Worm (Caenorhabditis elegans) whole organism, L4/young adult: ENCODE data around the gene msd-4.

ENCODE experiments used
- dao-5 ChIP-seq: sonication (generic microtip); optimal IDR thresholded peaks from 2 replicates; lab custom pipeline; 2016; ENCODE audit warnings: missing genotype, missing genetic modification characterization, moderate library complexity, missing compliant biosample characterization
- him-1 ChIP-seq: sonication (generic microtip); optimal IDR thresholded peaks from 2 replicates; lab custom pipeline; 2016; ENCODE audit warnings: missing genotype, missing genetic modification reagents, missing genetic modification characterization, missing compliant biosample characterization

DNA sequence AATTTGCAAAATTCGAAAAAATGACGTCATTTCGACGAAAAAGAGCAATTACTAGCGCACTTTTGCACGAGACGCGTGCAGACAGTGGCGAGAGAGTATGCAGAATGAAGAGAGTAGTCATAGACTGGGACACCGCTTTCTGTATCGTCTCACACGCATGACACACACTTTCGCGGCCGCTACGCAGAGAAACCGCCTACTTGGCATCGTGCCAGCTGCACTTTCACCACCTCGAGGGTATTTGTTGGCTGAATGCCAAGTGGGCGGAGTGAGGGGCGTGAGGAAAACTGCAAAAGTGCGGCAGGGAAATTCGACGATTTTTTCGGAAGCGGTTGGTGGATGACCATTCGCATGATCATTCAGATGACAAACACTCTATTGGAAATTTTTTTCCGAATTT is 31.2 kb upstream of the msd-4 start:
- no peak for TF ChIP-seq dao-5
- TF ChIP-seq him-1: peak; percentile 98
